Worm (Caenorhabditis elegans): Measurements from ENCODE around the gene ceph-41.

- no peak for TF ChIP-seq him-1 (tag; optimal IDR thresholded peaks at IDR 0.05)
- no peak for TF ChIP-seq W03F9.2 (tag; optimal IDR thresholded peaks at IDR 0.05)
Measured at ce11 chrIV:8080166-8080565, 46.8 kb upstream of the ceph-41 start.

Measured in whole organism, L4/young adult.